Fruit fly (Drosophila melanogaster) whole organism, embryonic: Measurements from ENCODE around the gene CG3587.

Source experiments
- CG11696 ChIP-seq: fragments of 200-800 bp; sonication (Bioruptor generic); IDR thresholded peaks from 2 replicates; pipeline ENCODE4 v1.3.6; 2022; ENCODE audit warnings: missing biosample characterization, missing genetic modification characterization
- CG12236 ChIP-seq: fragments of 200-800 bp; sonication (Bioruptor generic); optimal IDR thresholded peaks from 2 replicates; lab custom pipeline; 2016; ENCODE audit warnings: missing biosample characterization, missing genetic modification characterization
- CG12769 ChIP-seq: fragments of 200-800 bp; sonication (Bioruptor generic); optimal IDR thresholded peaks from 2 replicates; lab custom pipeline; 2019; ENCODE audit warnings: missing biosample characterization, mild to moderate bottlenecking, missing genetic modification characterization, moderate library complexity
- CG13424 ChIP-seq: fragments of 200-800 bp; sonication (Bioruptor generic); optimal IDR thresholded peaks from 2 replicates; lab custom pipeline; 2019; ENCODE audit warnings: missing biosample characterization, mild to moderate bottlenecking, missing genetic modification characterization, moderate library complexity
- CG14667 ChIP-seq: fragments of 200-800 bp; sonication (Bioruptor generic); IDR thresholded peaks from 2 replicates; pipeline ENCODE4 v1.3.6; 2022; ENCODE audit warnings: missing biosample characterization, missing genetic modification characterization
- CG15011 ChIP-seq: fragments of 200-800 bp; sonication (Bioruptor generic); optimal IDR thresholded peaks from 3 replicates; lab custom pipeline; 2018; ENCODE audit warnings: missing biosample characterization, mild to moderate bottlenecking, missing genetic modification characterization
- CG15073 ChIP-seq: fragments of 200-800 bp; sonication (Bioruptor generic); optimal IDR thresholded peaks from 2 replicates; lab custom pipeline; 2016; ENCODE audit warnings: missing biosample characterization, missing genetic modification characterization
- CG15514 ChIP-seq: fragments of 200-800 bp; sonication (Bioruptor generic); optimal IDR thresholded peaks from 3 replicates; lab custom pipeline; 2017; ENCODE audit warnings: missing biosample characterization, missing genetic modification characterization, mild to moderate bottlenecking, moderate library complexity, missing genetic modification reagents
- CG16815 ChIP-seq: fragments of 200-800 bp; sonication (Bioruptor generic); optimal IDR thresholded peaks from 3 replicates; lab custom pipeline; 2017; ENCODE audit warnings: missing biosample characterization, mild to moderate bottlenecking, missing genetic modification characterization
- CG17328 ChIP-seq: fragments of 200-800 bp; sonication (Bioruptor generic); IDR thresholded peaks from 2 replicates; pipeline ENCODE4 v1.3.6; 2022; ENCODE audit warnings: missing biosample characterization, missing genetic modification characterization
- CG1832 ChIP-seq: fragments of 200-800 bp; sonication (Bioruptor generic); optimal IDR thresholded peaks from 2 replicates; lab custom pipeline; 2017; ENCODE audit warnings: missing biosample characterization, mild to moderate bottlenecking, missing genetic modification characterization, inconsistent platforms
- CG18619 ChIP-seq: fragments of 200-800 bp; sonication (Bioruptor generic); optimal IDR thresholded peaks from 3 replicates; lab custom pipeline; 2017; ENCODE audit warnings: missing biosample characterization, mild to moderate bottlenecking, missing genetic modification characterization
- CG18764 ChIP-seq: fragments of 200-800 bp; sonication (Bioruptor generic); optimal IDR thresholded peaks from 3 replicates; lab custom pipeline; 2016; ENCODE audit warnings: missing biosample characterization, missing genetic modification characterization
- CG2678 ChIP-seq: fragments of 200-800 bp; sonication (Bioruptor generic); optimal IDR thresholded peaks from 3 replicates; lab custom pipeline; 2019; ENCODE audit warnings: missing biosample characterization, mild to moderate bottlenecking, missing genetic modification characterization, moderate library complexity
- CG3163 ChIP-seq: fragments of 200-800 bp; sonication (Bioruptor generic); optimal IDR thresholded peaks from 3 replicates; lab custom pipeline; 2016; ENCODE audit warnings: missing biosample characterization, missing genetic modification characterization
- CG32772 ChIP-seq: fragments of 200-800 bp; sonication (Bioruptor generic); IDR thresholded peaks from 2 replicates; pipeline ENCODE4 v1.3.6; 2022; ENCODE audit warnings: missing biosample characterization, missing genetic modification characterization
- CG33557 ChIP-seq: fragments of 200-800 bp; sonication (Bioruptor generic); optimal IDR thresholded peaks from 2 replicates; lab custom pipeline; 2019; ENCODE audit warnings: missing biosample characterization, mild to moderate bottlenecking, missing genetic modification characterization, moderate library complexity
- CG3726 ChIP-seq: fragments of 200-800 bp; sonication (Bioruptor generic); IDR thresholded peaks from 3 replicates; pipeline ENCODE4, ENCODE4 v1.3.6; 2022; ENCODE audit warnings: missing biosample characterization, missing genetic modification characterization
- CG3995 ChIP-seq: fragments of 200-800 bp; sonication (Bioruptor generic); optimal IDR thresholded peaks from 3 replicates; lab custom pipeline; 2016; ENCODE audit warnings: missing biosample characterization, missing genetic modification characterization
- CG4328 ChIP-seq: fragments of 200-800 bp; sonication (Bioruptor generic); optimal IDR thresholded peaks from 3 replicates; lab custom pipeline; 2017; ENCODE audit warnings: missing biosample characterization, missing genetic modification reagents, missing genetic modification characterization
- CG4617 ChIP-seq: fragments of 200-800 bp; sonication (Bioruptor generic); optimal IDR thresholded peaks from 3 replicates; lab custom pipeline; 2016; ENCODE audit warnings: missing biosample characterization, missing genetic modification characterization, borderline replicate concordance
- CG6813 ChIP-seq: fragments of 200-800 bp; sonication (Bioruptor generic); optimal IDR thresholded peaks from 2 replicates; lab custom pipeline; 2017; ENCODE audit warnings: missing biosample characterization, missing genetic modification characterization, mild to moderate bottlenecking, moderate library complexity, missing genetic modification reagents
- CG7372 ChIP-seq: fragments of 200-800 bp; sonication (Bioruptor generic); IDR thresholded peaks from 2 replicates; pipeline ENCODE4 v1.3.6; 2022; ENCODE audit warnings: missing biosample characterization, missing genetic modification characterization
- CG7963 ChIP-seq: fragments of 200-800 bp; sonication (Bioruptor generic); IDR thresholded peaks from 3 replicates; pipeline ENCODE4 v1.3.6; 2022; ENCODE audit warnings: missing biosample characterization, missing genetic modification characterization; ENCODE audit not compliant: partially characterized antibody
- CG8765 ChIP-seq: fragments of 200-800 bp; sonication (Bioruptor generic); IDR thresholded peaks from 2 replicates; pipeline ENCODE4 v1.3.6; 2022; ENCODE audit warnings: missing biosample characterization, missing genetic modification characterization
- CTCF ChIP-seq: fragments of 200-800 bp; sonication (Bioruptor generic); optimal IDR thresholded peaks from 2 replicates; lab custom pipeline; 2017; ENCODE audit warnings: missing biosample characterization, mild to moderate bottlenecking, missing genetic modification characterization, moderate library complexity
- CrebB ChIP-seq: fragments of 200-800 bp; sonication (Bioruptor generic); optimal IDR thresholded peaks from 3 replicates; lab custom pipeline; 2018; ENCODE audit warnings: missing biosample characterization, mild to moderate bottlenecking, missing genetic modification characterization
- E2f1 ChIP-seq: fragments of 200-800 bp; sonication (Bioruptor generic); IDR thresholded peaks from 2 replicates; pipeline ENCODE4 v1.3.6; 2022; ENCODE audit warnings: missing biosample characterization, missing genetic modification characterization
- H2.0 ChIP-seq: fragments of 200-800 bp; sonication (Bioruptor generic); IDR thresholded peaks from 2 replicates; pipeline ENCODE4 v1.3.6; 2022; ENCODE audit warnings: missing biosample characterization, missing genetic modification characterization
- Six4 ChIP-seq: fragments of 200-800 bp; sonication (Bioruptor generic); optimal IDR thresholded peaks from 2 replicates; lab custom pipeline; 2016; ENCODE audit warnings: missing biosample characterization, missing genetic modification characterization
- Ssrp ChIP-seq: fragments of 200-800 bp; sonication (Bioruptor generic); optimal IDR thresholded peaks from 2 replicates; lab custom pipeline; 2018; ENCODE audit warnings: missing biosample characterization, mild to moderate bottlenecking, missing genetic modification characterization, moderate library complexity
- Usf ChIP-seq: fragments of 200-800 bp; sonication (Bioruptor generic); optimal IDR thresholded peaks from 2 replicates; lab custom pipeline; 2017; ENCODE audit warnings: missing genotype, missing biosample characterization, missing genetic modification characterization
- ci ChIP-seq: fragments of 200-800 bp; sonication (Bioruptor generic); IDR thresholded peaks from 3 replicates; pipeline ENCODE4 v1.3.6; 2022; ENCODE audit warnings: missing biosample characterization, missing genetic modification characterization
- crol ChIP-seq: fragments of 200-800 bp; sonication (Bioruptor generic); IDR thresholded peaks from 2 replicates; pipeline ENCODE4 v1.3.6; 2022; ENCODE audit warnings: missing biosample characterization, missing genetic modification characterization
- eve ChIP-seq, 2 experiments: fragments of >200 bp; optimal IDR thresholded peaks; 2 replicates each; lab custom pipeline; 2017; ENCODE audit warnings: missing biosample characterization in 2 of 2, missing genetic modification characterization in 2 of 2
- fd3F ChIP-seq: fragments of 200-800 bp; sonication (Bioruptor generic); optimal IDR thresholded peaks from 2 replicates; lab custom pipeline; 2018; ENCODE audit warnings: missing biosample characterization, mild to moderate bottlenecking, missing genetic modification characterization, moderate library complexity
- gfzf ChIP-seq: fragments of 200-800 bp; sonication (Bioruptor generic); optimal IDR thresholded peaks from 2 replicates; lab custom pipeline; 2016; ENCODE audit warnings: missing biosample characterization, mild to moderate bottlenecking, missing genetic modification characterization, moderate library complexity
- hb ChIP-seq: fragments of 200-800 bp; sonication (Bioruptor generic); IDR thresholded peaks from 3 replicates; pipeline ENCODE4 v1.3.6; 2022; ENCODE audit warnings: missing biosample characterization, missing genetic modification characterization; ENCODE audit not compliant: partially characterized antibody
- her ChIP-seq: fragments of 200-800 bp; sonication (Bioruptor generic); optimal IDR thresholded peaks from 2 replicates; lab custom pipeline; 2016; ENCODE audit warnings: missing biosample characterization, missing genetic modification characterization
- kay ChIP-seq: fragments of 200-800 bp; sonication (Bioruptor generic); optimal IDR thresholded peaks from 2 replicates; lab custom pipeline; 2016; ENCODE audit warnings: missing biosample characterization, missing genetic modification characterization
- nmo ChIP-seq: fragments of 200-800 bp; sonication (Bioruptor generic); optimal IDR thresholded peaks from 2 replicates; lab custom pipeline; 2018; ENCODE audit warnings: missing biosample characterization, mild to moderate bottlenecking, missing genetic modification characterization, moderate library complexity
- nom ChIP-seq: fragments of 200-800 bp; sonication (Bioruptor generic); optimal IDR thresholded peaks from 2 replicates; lab custom pipeline; 2017; ENCODE audit warnings: missing biosample characterization, missing genetic modification characterization, mild to moderate bottlenecking, moderate library complexity, missing genetic modification reagents
- onecut ChIP-seq: fragments of 200-800 bp; sonication (Bioruptor generic); IDR thresholded peaks from 2 replicates; pipeline ENCODE4 v1.3.6; 2022; ENCODE audit warnings: missing biosample characterization, missing genetic modification characterization
- org-1 ChIP-seq: fragments of 200-800 bp; sonication (Bioruptor generic); optimal IDR thresholded peaks from 2 replicates; lab custom pipeline; 2017; ENCODE audit warnings: missing biosample characterization, missing genetic modification characterization
- sima ChIP-seq: fragments of 200-800 bp; sonication (Bioruptor generic); optimal IDR thresholded peaks from 2 replicates; lab custom pipeline; 2016; ENCODE audit warnings: missing biosample characterization, missing genetic modification characterization
- so ChIP-seq: fragments of 200-800 bp; sonication (Bioruptor generic); IDR thresholded peaks from 3 replicates; pipeline ENCODE4 v1.3.6; 2022; ENCODE audit warnings: missing biosample characterization, missing genetic modification characterization
- tin ChIP-seq: fragments of 200-800 bp; sonication (Bioruptor generic); optimal IDR thresholded peaks from 3 replicates; lab custom pipeline; 2016; ENCODE audit warnings: missing biosample characterization, missing genetic modification characterization
- tna ChIP-seq: fragments of 200-800 bp; sonication (Bioruptor generic); IDR thresholded peaks from 2 replicates; pipeline ENCODE4 v1.3.6; 2022; ENCODE audit warnings: missing biosample characterization, missing genetic modification characterization; ENCODE audit not compliant: partially characterized antibody
- tx ChIP-seq: fragments of 200-800 bp; sonication (Bioruptor generic); optimal IDR thresholded peaks from 2 replicates; lab custom pipeline; 2016; ENCODE audit warnings: missing biosample characterization, missing genetic modification characterization
- unc-4 ChIP-seq: fragments of 200-800 bp; sonication (Bioruptor generic); IDR thresholded peaks from 2 replicates; pipeline ENCODE4 v1.3.6; 2022; ENCODE audit warnings: missing biosample characterization, missing genetic modification characterization; ENCODE audit not compliant: partially characterized antibody
- z ChIP-seq: fragments of 200-800 bp; sonication (Bioruptor generic); IDR thresholded peaks from 3 replicates; pipeline ENCODE4 v1.3.6; 2022; ENCODE audit warnings: missing biosample characterization, missing genetic modification characterization
- zfh1 ChIP-seq: fragments of 200-800 bp; sonication (Bioruptor generic); IDR thresholded peaks from 3 replicates; pipeline ENCODE4 v1.3.6; 2022; ENCODE audit warnings: missing biosample characterization, missing genetic modification characterization

The CG3587 gene

DNA sequence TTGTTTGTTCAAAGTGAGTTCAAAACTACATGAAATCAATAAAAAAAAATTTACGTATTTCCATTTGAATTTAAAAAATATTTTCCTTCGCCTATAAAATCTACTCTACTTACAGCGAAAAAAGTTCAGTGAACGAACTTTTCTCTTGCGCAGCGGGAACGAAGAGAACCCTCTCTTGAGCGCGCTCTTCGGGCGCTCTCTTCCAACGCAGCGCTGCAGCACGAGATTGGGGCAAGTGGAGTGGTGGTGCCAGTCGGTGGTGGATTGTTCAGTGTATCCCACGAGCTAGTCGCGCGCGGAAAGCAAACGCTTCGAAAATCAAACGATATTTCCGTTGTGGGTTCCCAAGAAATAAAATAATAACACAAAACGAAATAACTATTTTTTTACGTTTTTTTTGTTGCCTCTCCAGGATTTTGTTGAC lies 1.6 kb downstream of the CG3587 start, which contains the start of gene Hr4 (continued):
- TF ChIP-seq hb (GFP tag; lab: Robert Waterston, UW) = no peak
- no peak for TF ChIP-seq kay (GFP tag; lab: Kevin White, UChicago)
- no peak for TF ChIP-seq CG2678
- peak; percentile 47; the same call in 1 of the 3 replicates for TF ChIP-seq ci (GFP tag; lab: Robert Waterston, UW)
- no peak for TF ChIP-seq CG33557 (GFP tag; lab: Kevin White, UChicago)
- peak; percentile 99 for TF ChIP-seq CG3163 (GFP tag; lab: Kevin White, UChicago)
- TF ChIP-seq CG7963 (GFP tag; lab: Robert Waterston, UW) = no peak
- no peak for TF ChIP-seq CG32772 (GFP tag; lab: Robert Waterston, UW)
- no peak for TF ChIP-seq org-1 (GFP tag; lab: Kevin White, UChicago)
- TF ChIP-seq z (GFP tag; lab: Robert Waterston, UW) = peak; percentile 31; the same call in 1 of the 3 replicates
- TF ChIP-seq her (GFP tag; lab: Kevin White, UChicago) = no peak
- TF ChIP-seq nom (GFP tag; lab: Kevin White, UChicago) = peak; percentile 68
- no peak for TF ChIP-seq CG4328 (GFP tag; lab: Kevin White, UChicago)
- no peak for TF ChIP-seq CG15073
- no peak for TF ChIP-seq E2f1 (GFP tag; lab: Robert Waterston, UW)
- no peak for TF ChIP-seq CG12769 (tag; lab: Kevin White, UChicago)
- TF ChIP-seq CTCF (GFP tag; lab: Kevin White, UChicago) = peak; percentile 26
- no peak for TF ChIP-seq nmo
- TF ChIP-seq CG17328 = no peak
- TF ChIP-seq tna (GFP tag; lab: Robert Waterston, UW) = no peak
- TF ChIP-seq CG14667 (GFP tag; lab: Robert Waterston, UW) = no peak
- no peak for TF ChIP-seq fd3F
- no peak for TF ChIP-seq sima (GFP tag; lab: Kevin White, UChicago)
- no peak for TF ChIP-seq CG16815
- TF ChIP-seq zfh1 = no peak
- TF ChIP-seq tin = no peak
- 0 out of 2 replicates have a peak, but pooled peaks have one; percentile 5 for TF ChIP-seq onecut (GFP tag; lab: Robert Waterston, UW)
- TF ChIP-seq CG8765 (GFP tag; lab: Robert Waterston, UW) = no peak
- TF ChIP-seq CG11696 (GFP tag; lab: Robert Waterston, UW) = no peak
- TF ChIP-seq unc-4 (GFP tag; lab: Robert Waterston, UW) = peak; percentile 37; the same call in 1 of the 2 replicates
- no peak for TF ChIP-seq H2.0 (GFP tag; lab: Robert Waterston, UW)
- no peak for TF ChIP-seq CG18619 (GFP tag; lab: Kevin White, UChicago)
- TF ChIP-seq tx (GFP tag; lab: Kevin White, UChicago) = no peak
- TF ChIP-seq CG1832 (GFP tag; lab: Kevin White, UChicago) = no peak
- no peak for TF ChIP-seq Ssrp
- TF ChIP-seq CG18764 (GFP tag; lab: Kevin White, UChicago) = no peak
- no peak for TF ChIP-seq CG7372 (GFP tag; lab: Robert Waterston, UW)
- no peak for TF ChIP-seq CG15514
- no peak for TF ChIP-seq so (GFP tag; lab: Robert Waterston, UW)
- TF ChIP-seq CG4617 (GFP tag; lab: Kevin White, UChicago) = no peak
- no peak for TF ChIP-seq gfzf (GFP tag; lab: Kevin White, UChicago)
- TF ChIP-seq CG3726 = no peak
- no peak for TF ChIP-seq Usf (GFP tag; lab: Kevin White, UChicago)
- no peak for TF ChIP-seq CG13424 (tag; lab: Kevin White, UChicago)
- TF ChIP-seq eve (GFP tag; optimal IDR thresholded peaks at IDR 0.05; lab: Kevin White, UChicago) = no peak
- TF ChIP-seq CG3995 (GFP tag; lab: Kevin White, UChicago) = no peak
- TF ChIP-seq Six4 = no peak
- TF ChIP-seq crol (GFP tag; lab: Robert Waterston, UW) = peak; percentile 33; the same call in 1 of the 2 replicates
- TF ChIP-seq CrebB = no peak
- no peak for TF ChIP-seq CG6813 (GFP tag; lab: Kevin White, UChicago)
- TF ChIP-seq CG15011 = no peak
- TF ChIP-seq CG12236 (GFP tag; lab: Kevin White, UChicago) = no peak
